Worm (Caenorhabditis elegans) whole organism, L4/young adult: ENCODE results near the gene gop-1.

Experiments used
- dao-5 ChIP-seq: sonication (generic microtip); optimal IDR thresholded peaks from 2 replicates; lab custom pipeline; 2016; ENCODE audit warnings: missing genotype, missing genetic modification characterization, moderate library complexity, missing compliant biosample characterization
- him-1 ChIP-seq: sonication (generic microtip); optimal IDR thresholded peaks from 2 replicates; lab custom pipeline; 2016; ENCODE audit warnings: missing genotype, missing genetic modification reagents, missing genetic modification characterization, missing compliant biosample characterization

- TF ChIP-seq him-1 (no peak), dao-5 (tag; lab: Kevin White, UChicago) (no peak)
Observed at ce11 chrIII:5221820-5222219, 32.4 kb upstream of the gop-1 start.
